Fruit fly (Drosophila melanogaster) whole organism, embryonic: ENCODE measurements around the gene Adck5.

Source experiments
- Antp ChIP-seq: fragments of 200-800 bp; sonication (Bioruptor generic); optimal IDR thresholded peaks from 3 replicates; lab custom pipeline; 2016; ENCODE audit warnings: missing biosample characterization, missing genetic modification characterization
- Awh ChIP-seq: fragments of 200-800 bp; sonication (Bioruptor generic); IDR thresholded peaks from 2 replicates; pipeline ENCODE4, ENCODE4 v1.3.6; 2022; ENCODE audit warnings: missing biosample characterization, missing genetic modification characterization
- B-H1 ChIP-seq: fragments of 200-800 bp; sonication (Bioruptor generic); IDR thresholded peaks from 3 replicates; pipeline ENCODE4 v1.3.6; 2022; ENCODE audit warnings: missing biosample characterization, missing genetic modification characterization
- CG11560 ChIP-seq: fragments of 200-800 bp; sonication (Bioruptor generic); IDR thresholded peaks from 3 replicates; pipeline ENCODE4 v1.3.6; 2022; ENCODE audit warnings: missing biosample characterization, missing genetic modification characterization
- CG12155 ChIP-seq: fragments of 200-800 bp; sonication (Bioruptor generic); optimal IDR thresholded peaks from 3 replicates; lab custom pipeline; 2016; ENCODE audit warnings: missing biosample characterization, missing genetic modification characterization
- CG12219 ChIP-seq: fragments of 200-800 bp; sonication (Bioruptor generic); optimal IDR thresholded peaks from 3 replicates; lab custom pipeline; 2018; ENCODE audit warnings: missing biosample characterization, mild to moderate bottlenecking, missing genetic modification characterization
- CG12659 ChIP-seq: fragments of 200-800 bp; sonication (Bioruptor generic); optimal IDR thresholded peaks from 3 replicates; lab custom pipeline; 2017; ENCODE audit warnings: mild to moderate bottlenecking, missing biosample characterization, missing genetic modification reagents, missing genetic modification characterization
- CG13424 ChIP-seq: fragments of 200-800 bp; sonication (Bioruptor generic); optimal IDR thresholded peaks from 2 replicates; lab custom pipeline; 2019; ENCODE audit warnings: missing biosample characterization, mild to moderate bottlenecking, missing genetic modification characterization, moderate library complexity
- CG14441 ChIP-seq: fragments of 200-800 bp; sonication (Bioruptor generic); IDR thresholded peaks from 2 replicates; pipeline ENCODE4 v1.3.6; 2022; ENCODE audit warnings: missing biosample characterization, missing genetic modification characterization
- CG15269 ChIP-seq: fragments of 200-800 bp; sonication (Bioruptor generic); optimal IDR thresholded peaks from 2 replicates; lab custom pipeline; 2018; ENCODE audit warnings: missing biosample characterization, mild to moderate bottlenecking, missing genetic modification characterization, moderate library complexity
- CG15479 ChIP-seq: fragments of 200-800 bp; sonication (Bioruptor generic); optimal IDR thresholded peaks from 3 replicates; lab custom pipeline; 2019; ENCODE audit warnings: missing biosample characterization, mild to moderate bottlenecking, missing genetic modification characterization, moderate library complexity
- CG1602 ChIP-seq: fragments of 200-800 bp; sonication (Bioruptor generic); optimal IDR thresholded peaks from 3 replicates; lab custom pipeline; 2016; ENCODE audit warnings: missing biosample characterization, missing genetic modification characterization
- CG16779 ChIP-seq: fragments of 200-800 bp; sonication (Bioruptor generic); IDR thresholded peaks from 2 replicates; pipeline ENCODE4 v1.3.6; 2022; ENCODE audit warnings: missing biosample characterization, missing genetic modification characterization
- CG18619 ChIP-seq: fragments of 200-800 bp; sonication (Bioruptor generic); optimal IDR thresholded peaks from 3 replicates; lab custom pipeline; 2017; ENCODE audit warnings: missing biosample characterization, mild to moderate bottlenecking, missing genetic modification characterization
- CG2712 ChIP-seq: fragments of 200-800 bp; optimal IDR thresholded peaks from 3 replicates; lab custom pipeline; 2019; ENCODE audit warnings: missing biosample characterization, mild to moderate bottlenecking, missing genetic modification characterization, moderate library complexity
- CG34224 ChIP-seq: fragments of 200-800 bp; sonication (Bioruptor generic); IDR thresholded peaks from 3 replicates; pipeline ENCODE4 v1.3.6; 2022; ENCODE audit warnings: missing biosample characterization, missing genetic modification characterization; ENCODE audit not compliant: partially characterized antibody
- CG43689 ChIP-seq: fragments of 200-800 bp; sonication (Bioruptor generic); IDR thresholded peaks from 2 replicates; pipeline ENCODE4 v1.3.6; 2022; ENCODE audit warnings: missing biosample characterization, missing genetic modification characterization
- CG4730 ChIP-seq: fragments of 200-800 bp; sonication (Bioruptor generic); IDR thresholded peaks from 2 replicates; pipeline ENCODE4 v1.3.6; 2022; ENCODE audit warnings: missing biosample characterization, missing genetic modification characterization
- CG6765 ChIP-seq: fragments of 200-800 bp; sonication (Bioruptor generic); optimal IDR thresholded peaks from 3 replicates; lab custom pipeline; 2017; ENCODE audit warnings: missing biosample characterization, mild to moderate bottlenecking, missing genetic modification characterization
- CG6791 ChIP-seq: fragments of 200-800 bp; sonication (Bioruptor generic); IDR thresholded peaks from 3 replicates; pipeline ENCODE4 v1.3.6; 2022; ENCODE audit warnings: missing biosample characterization, missing genetic modification characterization; ENCODE audit not compliant: partially characterized antibody
- CG7745 ChIP-seq: fragments of 200-800 bp; sonication (Bioruptor generic); optimal IDR thresholded peaks from 2 replicates; lab custom pipeline; 2018; ENCODE audit warnings: missing biosample characterization, mild to moderate bottlenecking, missing genetic modification characterization, moderate library complexity
- CG9215 ChIP-seq: fragments of 200-800 bp; sonication (Bioruptor generic); IDR thresholded peaks from 2 replicates; pipeline ENCODE4 v1.3.6; 2022; ENCODE audit warnings: missing biosample characterization, missing genetic modification characterization
- CG9727 ChIP-seq: fragments of 200-800 bp; sonication (Bioruptor generic); optimal IDR thresholded peaks from 3 replicates; lab custom pipeline; 2017; ENCODE audit warnings: missing biosample characterization, mild to moderate bottlenecking, missing genetic modification characterization
- CrebB ChIP-seq: fragments of 200-800 bp; sonication (Bioruptor generic); optimal IDR thresholded peaks from 3 replicates; lab custom pipeline; 2018; ENCODE audit warnings: missing biosample characterization, mild to moderate bottlenecking, missing genetic modification characterization
- Hr51 ChIP-seq, 2 experiments: fragments of 200-800 bp; sonication (Bioruptor generic); optimal IDR thresholded peaks; 2 replicates in 1 of 2; 3 replicates in 1 of 2; lab custom pipeline; 2016 to 2018; ENCODE audit warnings: missing biosample characterization in 2 of 2, missing genetic modification characterization in 2 of 2, mild to moderate bottlenecking in 1 of 2, moderate library complexity in 1 of 2
- MBD-R2 ChIP-seq: fragments of 200-800 bp; sonication (Bioruptor generic); IDR thresholded peaks from 2 replicates; pipeline ENCODE4 v1.3.6; 2022; ENCODE audit warnings: missing biosample characterization, missing genetic modification characterization
- Nf-YB ChIP-seq: fragments of 200-800 bp; sonication (Bioruptor generic); optimal IDR thresholded peaks from 3 replicates; lab custom pipeline; 2019; ENCODE audit warnings: missing biosample characterization, mild to moderate bottlenecking, missing genetic modification characterization, moderate library complexity
- Scr ChIP-seq: fragments of 200-800 bp; sonication (Bioruptor generic); IDR thresholded peaks from 2 replicates; pipeline ENCODE4 v1.3.6; 2022; ENCODE audit warnings: missing biosample characterization, missing genetic modification characterization; ENCODE audit not compliant: partially characterized antibody
- Sox100B ChIP-seq: fragments of 200-800 bp; sonication (Bioruptor generic); optimal IDR thresholded peaks from 3 replicates; lab custom pipeline; 2018; ENCODE audit warnings: missing biosample characterization, mild to moderate bottlenecking, missing genetic modification characterization
- Sox102F ChIP-seq: fragments of 200-800 bp; sonication (Bioruptor generic); optimal IDR thresholded peaks from 2 replicates; lab custom pipeline; 2018; ENCODE audit warnings: missing biosample characterization, mild to moderate bottlenecking, missing genetic modification characterization, moderate library complexity
- Sry-β ChIP-seq: fragments of 200-800 bp; sonication (Bioruptor generic); optimal IDR thresholded peaks from 2 replicates; lab custom pipeline; 2018; ENCODE audit warnings: missing biosample characterization, mild to moderate bottlenecking, missing genetic modification characterization, moderate library complexity
- bbx ChIP-seq: fragments of 200-800 bp; sonication (Bioruptor generic); IDR thresholded peaks from 2 replicates; pipeline ENCODE4 v1.3.6; 2022; ENCODE audit warnings: missing biosample characterization, missing genetic modification characterization; ENCODE audit not compliant: partially characterized antibody
- bsh ChIP-seq, 2 experiments: fragments of 200-800 bp; sonication (Bioruptor generic); optimal IDR thresholded peaks; 2 replicates each; lab custom pipeline; 2017 to 2018; ENCODE audit warnings: mild to moderate bottlenecking in 2 of 2, missing biosample characterization in 2 of 2, missing genetic modification characterization in 2 of 2, moderate library complexity in 1 of 2
- cwo ChIP-seq: fragments of 200-800 bp; sonication (Bioruptor generic); optimal IDR thresholded peaks from 3 replicates; lab custom pipeline; 2017; ENCODE audit warnings: missing biosample characterization, missing genetic modification characterization, mild to moderate bottlenecking, moderate library complexity, missing genetic modification reagents
- da ChIP-seq: fragments of 200-800 bp; sonication (Bioruptor generic); optimal IDR thresholded peaks from 2 replicates; lab custom pipeline; 2016; ENCODE audit warnings: missing biosample characterization, missing genetic modification characterization
- dati ChIP-seq: fragments of 200-800 bp; sonication (Bioruptor generic); IDR thresholded peaks from 2 replicates; pipeline ENCODE4 v1.3.6; 2022; ENCODE audit warnings: missing biosample characterization, missing genetic modification characterization
- en ChIP-seq: fragments of 200-800 bp; sonication (Bioruptor generic); optimal IDR thresholded peaks from 2 replicates; lab custom pipeline; 2016; ENCODE audit warnings: missing biosample characterization, missing genetic modification characterization
- esg ChIP-seq: fragments of 200-800 bp; sonication (Bioruptor generic); conservative IDR thresholded peaks from 2 replicates; pipeline ENCODE4 v1.3.6; 2022; ENCODE audit warnings: missing biosample characterization, missing genetic modification characterization
- grn ChIP-seq: fragments of 200-800 bp; sonication (Bioruptor generic); optimal IDR thresholded peaks from 3 replicates; lab custom pipeline; 2017; ENCODE audit warnings: missing biosample characterization, missing genetic modification characterization
- hbn ChIP-seq: fragments of 200-800 bp; sonication (Bioruptor generic); IDR thresholded peaks from 2 replicates; pipeline ENCODE4 v1.3.6; 2022; ENCODE audit warnings: missing biosample characterization, missing genetic modification characterization; ENCODE audit not compliant: partially characterized antibody
- insv ChIP-seq, 2 experiments: fragments of 200-800 bp; sonication (Bioruptor generic); optimal IDR thresholded peaks; 3 replicates each; lab custom pipeline; 2016 to 2018; ENCODE audit warnings: missing biosample characterization in 2 of 2, missing genetic modification characterization in 2 of 2
- knrl ChIP-seq: fragments of 200-800 bp; sonication (Bioruptor generic); IDR thresholded peaks from 3 replicates; pipeline ENCODE4 v1.3.6; 2022; ENCODE audit warnings: missing biosample characterization, missing genetic modification characterization; ENCODE audit not compliant: partially characterized antibody
- lbe ChIP-seq: fragments of 200-800 bp; sonication (Bioruptor generic); optimal IDR thresholded peaks from 2 replicates; lab custom pipeline; 2016; ENCODE audit warnings: missing biosample characterization, mild to moderate bottlenecking, missing genetic modification characterization
- peb ChIP-seq: fragments of 200-800 bp; sonication (Bioruptor generic); IDR thresholded peaks from 2 replicates; pipeline ENCODE4 v1.3.6; 2022; ENCODE audit warnings: missing biosample characterization, missing genetic modification characterization
- prd ChIP-seq, 3 experiments: fragments of >200 bp in 2 of 3; fragments of 200-800 bp in 1 of 3; sonication (Bioruptor generic) in 1 of 3; optimal IDR thresholded peaks in 2 of 3; IDR thresholded peaks in 1 of 3; 2 replicates in 2 of 3; 3 replicates in 1 of 3; pipeline versions ENCODE4 v1.3.6 to Lab custom; 2017 to 2022; ENCODE audit warnings: missing biosample characterization in 1 of 3, missing genetic modification characterization in 1 of 3
- sens ChIP-seq: fragments of 200-800 bp; sonication (Bioruptor generic); peaks from one replicate; lab custom pipeline; 2016; ENCODE audit warnings: missing biosample characterization, missing genetic modification characterization
- ssp ChIP-seq: fragments of 200-800 bp; sonication (Bioruptor generic); IDR thresholded peaks from 2 replicates; pipeline ENCODE4 v1.3.6; 2022; ENCODE audit warnings: missing biosample characterization, missing genetic modification characterization
- tap ChIP-seq: fragments of 200-800 bp; optimal IDR thresholded peaks from 3 replicates; lab custom pipeline; 2019; ENCODE audit warnings: missing biosample characterization, mild to moderate bottlenecking, missing genetic modification characterization, moderate library complexity
- unpg ChIP-seq: fragments of 200-800 bp; sonication (Bioruptor generic); optimal IDR thresholded peaks from 3 replicates; lab custom pipeline; 2018; ENCODE audit warnings: missing biosample characterization, mild to moderate bottlenecking, missing genetic modification characterization, moderate library complexity
- wdn ChIP-seq: fragments of 200-800 bp; sonication (Bioruptor generic); IDR thresholded peaks from 2 replicates; pipeline ENCODE4 v1.3.6; 2022; ENCODE audit warnings: missing biosample characterization, missing genetic modification characterization

Gene Adck5

dm6 chr3L:11119901-11120418 lies 49.7 kb upstream of the Adck5 start (continued):
- no peak for TF ChIP-seq CG6791 (GFP tag; lab: Robert Waterston, UW)
- no peak for TF ChIP-seq sens (GFP tag; lab: Kevin White, UChicago)
- no peak for TF ChIP-seq ssp (GFP tag; lab: Robert Waterston, UW)
- no peak for TF ChIP-seq en (GFP tag; lab: Kevin White, UChicago)
- TF ChIP-seq dati: no peak
- TF ChIP-seq CG4730 (GFP tag; lab: Robert Waterston, UW): no peak
- TF ChIP-seq lbe (GFP tag; lab: Kevin White, UChicago): no peak
- TF ChIP-seq CG12219: peak; percentile 13
- TF ChIP-seq esg (GFP tag; lab: Robert Waterston, UW): no peak
- TF ChIP-seq CG9727 (GFP tag; lab: Kevin White, UChicago): peak; percentile 12
- no peak for TF ChIP-seq tap
- peak; percentile 10 for TF ChIP-seq Sox100B (GFP tag; lab: Kevin White, UChicago)
- TF ChIP-seq prd (optimal IDR thresholded peaks at IDR 0.05; lab: Kevin White, UChicago): no peak
- TF ChIP-seq prd (GFP tag; IDR thresholded peaks at IDR 0.05; lab: Robert Waterston, UW): no peak
- TF ChIP-seq CG15479 (GFP tag; lab: Kevin White, UChicago): peak; percentile 77
- no peak for TF ChIP-seq CG34224 (GFP tag; lab: Robert Waterston, UW)
- TF ChIP-seq peb (GFP tag; lab: Robert Waterston, UW): no peak
- no peak for TF ChIP-seq CG2712 (tag; lab: Kevin White, UChicago)
- no peak for TF ChIP-seq CG9215
- no peak for TF ChIP-seq cwo (GFP tag; lab: Kevin White, UChicago)
- no peak; the same call in 1 of the 2 replicates for TF ChIP-seq Awh
- TF ChIP-seq Antp (GFP tag; lab: Kevin White, UChicago): no peak
- TF ChIP-seq Nf-YB (GFP tag; lab: Kevin White, UChicago): no peak
- TF ChIP-seq Hr51 (GFP tag; optimal IDR thresholded peaks at IDR 0.05; lab: Kevin White, UChicago): peak in 1 of 2 experiments; percentile 29
- no peak for TF ChIP-seq bsh (GFP tag; optimal IDR thresholded peaks at IDR 0.05; lab: Kevin White, UChicago)
- no peak for TF ChIP-seq CG11560 (tag; lab: Robert Waterston, UW)
- TF ChIP-seq CG6765 (GFP tag; lab: Kevin White, UChicago): peak; percentile 49
- no peak for TF ChIP-seq Scr (GFP tag; lab: Robert Waterston, UW)
- no peak for TF ChIP-seq CG15269 (tag; lab: Kevin White, UChicago)
- TF ChIP-seq grn (GFP tag; lab: Kevin White, UChicago): no peak
- TF ChIP-seq wdn (GFP tag; lab: Robert Waterston, UW): no peak
- no peak for TF ChIP-seq CG16779 (GFP tag; lab: Robert Waterston, UW)
- peak; percentile 46 for TF ChIP-seq CG12155
- peak; percentile 38 for TF ChIP-seq CG13424 (tag; lab: Kevin White, UChicago)
- TF ChIP-seq CG1602 (GFP tag; lab: Kevin White, UChicago): no peak
- no peak for TF ChIP-seq CG14441 (GFP tag; lab: Robert Waterston, UW)
- TF ChIP-seq insv (GFP tag; optimal IDR thresholded peaks at IDR 0.05; lab: Kevin White, UChicago): peak in 1 of 2 experiments; percentile 62
- peak; percentile 47 for TF ChIP-seq CrebB (tag; lab: Kevin White, UChicago)
- no peak for TF ChIP-seq Sox102F
- no peak for TF ChIP-seq CG12659
- no peak for TF ChIP-seq CG7745 (tag; lab: Kevin White, UChicago)
- no peak for TF ChIP-seq bbx (GFP tag; lab: Robert Waterston, UW)
- TF ChIP-seq Sry-β (GFP tag; lab: Kevin White, UChicago): no peak
- peak; percentile 5 for TF ChIP-seq unpg
- TF ChIP-seq hbn (GFP tag; lab: Robert Waterston, UW): no peak
- no peak for TF ChIP-seq da
- TF ChIP-seq CG18619: no peak
- TF ChIP-seq knrl: no peak
- no peak for TF ChIP-seq B-H1 (GFP tag; lab: Robert Waterston, UW)
- TF ChIP-seq MBD-R2 (GFP tag; lab: Robert Waterston, UW): no peak
- no peak for TF ChIP-seq CG43689 (GFP tag; lab: Robert Waterston, UW)
